Fruit fly (Drosophila melanogaster) whole organism, embryonic: Measurements from ENCODE around the gene Rpp20.

Experiments used
- CG10654 ChIP-seq: fragments of 200-800 bp; sonication (Bioruptor generic); optimal IDR thresholded peaks from 2 replicates; lab custom pipeline; 2016; ENCODE audit warnings: missing biosample characterization, missing genetic modification characterization
- CG10979 ChIP-seq: fragments of 200-800 bp; sonication (Bioruptor generic); optimal IDR thresholded peaks from 2 replicates; lab custom pipeline; 2018; ENCODE audit warnings: missing biosample characterization, mild to moderate bottlenecking, missing genetic modification characterization, moderate library complexity
- CG11398 ChIP-seq: fragments of 200-800 bp; sonication (Bioruptor generic); optimal IDR thresholded peaks from 2 replicates; lab custom pipeline; 2016; ENCODE audit warnings: missing biosample characterization, missing genetic modification characterization
- CG12942 ChIP-seq: fragments of 200-800 bp; sonication (Bioruptor generic); optimal IDR thresholded peaks from 3 replicates; lab custom pipeline; 2016; ENCODE audit warnings: missing biosample characterization, missing genetic modification characterization
- CG13296 ChIP-seq: fragments of 200-800 bp; sonication (Bioruptor generic); optimal IDR thresholded peaks from 3 replicates; lab custom pipeline; 2018; ENCODE audit warnings: missing biosample characterization, mild to moderate bottlenecking, missing genetic modification characterization
- CG13424 ChIP-seq: fragments of 200-800 bp; sonication (Bioruptor generic); optimal IDR thresholded peaks from 2 replicates; lab custom pipeline; 2019; ENCODE audit warnings: missing biosample characterization, mild to moderate bottlenecking, missing genetic modification characterization, moderate library complexity
- CG15514 ChIP-seq: fragments of 200-800 bp; sonication (Bioruptor generic); optimal IDR thresholded peaks from 3 replicates; lab custom pipeline; 2017; ENCODE audit warnings: missing biosample characterization, missing genetic modification characterization, mild to moderate bottlenecking, moderate library complexity, missing genetic modification reagents
- CG15601 ChIP-seq: fragments of 200-800 bp; sonication (Bioruptor generic); optimal IDR thresholded peaks from 3 replicates; lab custom pipeline; 2019; ENCODE audit warnings: missing biosample characterization, mild to moderate bottlenecking, missing genetic modification characterization, moderate library complexity
- CG18262 ChIP-seq: fragments of 200-800 bp; optimal IDR thresholded peaks from 3 replicates; lab custom pipeline; 2019; ENCODE audit warnings: missing biosample characterization, mild to moderate bottlenecking, missing genetic modification characterization, moderate library complexity
- CG2712 ChIP-seq: fragments of 200-800 bp; optimal IDR thresholded peaks from 3 replicates; lab custom pipeline; 2019; ENCODE audit warnings: missing biosample characterization, mild to moderate bottlenecking, missing genetic modification characterization, moderate library complexity
- CG32532 ChIP-seq: fragments of 200-800 bp; sonication (Bioruptor generic); IDR thresholded peaks from 2 replicates; pipeline ENCODE4 v1.3.6; 2022; ENCODE audit warnings: missing biosample characterization, missing genetic modification characterization
- CG32767 ChIP-seq: fragments of 200-800 bp; sonication (Bioruptor generic); IDR thresholded peaks from 2 replicates; pipeline ENCODE4 v1.3.6; 2022; ENCODE audit warnings: missing biosample characterization, missing genetic modification characterization
- CG4360 ChIP-seq: fragments of 200-800 bp; sonication (Bioruptor generic); IDR thresholded peaks from 2 replicates; pipeline ENCODE4 v1.3.6; 2022; ENCODE audit warnings: missing biosample characterization, missing genetic modification characterization
- CG6765 ChIP-seq: fragments of 200-800 bp; sonication (Bioruptor generic); optimal IDR thresholded peaks from 3 replicates; lab custom pipeline; 2017; ENCODE audit warnings: missing biosample characterization, mild to moderate bottlenecking, missing genetic modification characterization
- CG7786 ChIP-seq: fragments of 200-800 bp; sonication (Bioruptor generic); optimal IDR thresholded peaks from 2 replicates; lab custom pipeline; 2016; ENCODE audit warnings: missing biosample characterization, missing genetic modification characterization
- CG8388 ChIP-seq: fragments of 200-800 bp; sonication (Bioruptor generic); optimal IDR thresholded peaks from 2 replicates; lab custom pipeline; 2019; ENCODE audit warnings: missing biosample characterization, mild to moderate bottlenecking, missing genetic modification characterization, moderate library complexity
- Chrac-16 ChIP-seq: fragments of 200-800 bp; sonication (Bioruptor generic); optimal IDR thresholded peaks from 3 replicates; lab custom pipeline; 2016; ENCODE audit warnings: missing biosample characterization, missing genetic modification characterization
- Doc3 ChIP-seq: fragments of 200-800 bp; sonication (Bioruptor generic); IDR thresholded peaks from 3 replicates; pipeline ENCODE4 v1.3.6; 2022; ENCODE audit warnings: missing biosample characterization, missing genetic modification characterization; ENCODE audit not compliant: partially characterized antibody
- Dp ChIP-seq: fragments of 200-800 bp; sonication (Bioruptor generic); optimal IDR thresholded peaks from 2 replicates; lab custom pipeline; 2018; ENCODE audit warnings: missing biosample characterization, mild to moderate bottlenecking, missing genetic modification characterization, moderate library complexity
- HmgZ ChIP-seq: fragments of 200-800 bp; sonication (Bioruptor generic); optimal IDR thresholded peaks from 2 replicates; lab custom pipeline; 2018; ENCODE audit warnings: missing biosample characterization, mild to moderate bottlenecking, missing genetic modification characterization
- Hsf ChIP-seq: fragments of 200-800 bp; sonication (Bioruptor generic); optimal IDR thresholded peaks from 3 replicates; lab custom pipeline; 2016; ENCODE audit warnings: missing biosample characterization, missing genetic modification characterization
- MBD-R2 ChIP-seq: fragments of 200-800 bp; sonication (Bioruptor generic); IDR thresholded peaks from 2 replicates; pipeline ENCODE4 v1.3.6; 2022; ENCODE audit warnings: missing biosample characterization, missing genetic modification characterization
- NC2β ChIP-seq: fragments of 200-800 bp; sonication (Bioruptor generic); optimal IDR thresholded peaks from 2 replicates; lab custom pipeline; 2016; ENCODE audit warnings: missing biosample characterization, missing genetic modification characterization
- NK7.1 ChIP-seq: fragments of 200-800 bp; sonication (Bioruptor generic); optimal IDR thresholded peaks from 3 replicates; lab custom pipeline; 2016; ENCODE audit warnings: missing biosample characterization, missing genetic modification characterization
- Scr ChIP-seq: fragments of 200-800 bp; sonication (Bioruptor generic); IDR thresholded peaks from 2 replicates; pipeline ENCODE4 v1.3.6; 2022; ENCODE audit warnings: missing biosample characterization, missing genetic modification characterization; ENCODE audit not compliant: partially characterized antibody
- Side ChIP-seq: fragments of 200-800 bp; sonication (Bioruptor generic); optimal IDR thresholded peaks from 2 replicates; lab custom pipeline; 2016; ENCODE audit warnings: missing biosample characterization, missing genetic modification characterization
- Sry-β ChIP-seq: fragments of 200-800 bp; sonication (Bioruptor generic); optimal IDR thresholded peaks from 2 replicates; lab custom pipeline; 2018; ENCODE audit warnings: missing biosample characterization, mild to moderate bottlenecking, missing genetic modification characterization, moderate library complexity
- Trl ChIP-seq, 3 experiments: fragments of >200 bp in 2 of 3; fragments of 200-800 bp in 1 of 3; sonication (Bioruptor generic) in 1 of 3; optimal IDR thresholded peaks; 2 replicates in 1 of 3; 3 replicates in 2 of 3; lab custom pipeline; 2016 to 2017; ENCODE audit warnings: missing biosample characterization in 1 of 3, missing genetic modification characterization in 1 of 3
- br ChIP-seq: fragments of >200 bp; optimal IDR thresholded peaks from 2 replicates; lab custom pipeline; 2017
- cad ChIP-seq: fragments of >200 bp; optimal IDR thresholded peaks from 2 replicates; lab custom pipeline; 2017; ENCODE audit warnings: missing biosample characterization, missing genetic modification characterization
- cas ChIP-seq: fragments of 200-800 bp; sonication (Bioruptor generic); IDR thresholded peaks from 2 replicates; pipeline ENCODE4 v1.3.6; 2022; ENCODE audit warnings: missing biosample characterization, missing genetic modification characterization
- crol ChIP-seq: fragments of 200-800 bp; sonication (Bioruptor generic); IDR thresholded peaks from 2 replicates; pipeline ENCODE4 v1.3.6; 2022; ENCODE audit warnings: missing biosample characterization, missing genetic modification characterization
- cwo ChIP-seq: fragments of 200-800 bp; sonication (Bioruptor generic); optimal IDR thresholded peaks from 3 replicates; lab custom pipeline; 2017; ENCODE audit warnings: missing biosample characterization, missing genetic modification characterization, mild to moderate bottlenecking, moderate library complexity, missing genetic modification reagents
- disco-r ChIP-seq: fragments of 200-800 bp; sonication (Bioruptor generic); optimal IDR thresholded peaks from 2 replicates; lab custom pipeline; 2016; ENCODE audit warnings: missing biosample characterization, missing genetic modification characterization
- exex ChIP-seq: fragments of 200-800 bp; sonication (Bioruptor generic); optimal IDR thresholded peaks from 4 replicates; lab custom pipeline; 2018; ENCODE audit warnings: missing biosample characterization, mild to moderate bottlenecking, missing genetic modification characterization, moderate library complexity
- fu2 ChIP-seq: fragments of 200-800 bp; sonication (Bioruptor generic); optimal IDR thresholded peaks from 2 replicates; lab custom pipeline; 2016; ENCODE audit warnings: missing biosample characterization, missing genetic modification characterization
- hth ChIP-seq: fragments of >200 bp; optimal IDR thresholded peaks from 2 replicates; lab custom pipeline; 2017; ENCODE audit warnings: inconsistent platforms
- jigr1 ChIP-seq: fragments of 200-800 bp; sonication (Bioruptor generic); IDR thresholded peaks from 3 replicates; pipeline ENCODE4 v1.3.6; 2022; ENCODE audit warnings: missing biosample characterization, missing genetic modification characterization
- lbe ChIP-seq: fragments of 200-800 bp; sonication (Bioruptor generic); optimal IDR thresholded peaks from 2 replicates; lab custom pipeline; 2016; ENCODE audit warnings: missing biosample characterization, mild to moderate bottlenecking, missing genetic modification characterization
- nau ChIP-seq: fragments of 200-800 bp; sonication (Bioruptor generic); optimal IDR thresholded peaks from 3 replicates; lab custom pipeline; 2017; ENCODE audit warnings: missing biosample characterization, mild to moderate bottlenecking, missing genetic modification characterization, missing genetic modification reagents
- nmo ChIP-seq: fragments of 200-800 bp; sonication (Bioruptor generic); optimal IDR thresholded peaks from 2 replicates; lab custom pipeline; 2018; ENCODE audit warnings: missing biosample characterization, mild to moderate bottlenecking, missing genetic modification characterization, moderate library complexity
- ro ChIP-seq: fragments of 200-800 bp; sonication (Bioruptor generic); IDR thresholded peaks from 2 replicates; pipeline ENCODE4 v1.3.6; 2022; ENCODE audit warnings: missing biosample characterization, missing genetic modification characterization
- slou ChIP-seq: fragments of 200-800 bp; sonication (Bioruptor generic); optimal IDR thresholded peaks from 3 replicates; lab custom pipeline; 2016; ENCODE audit warnings: missing biosample characterization, missing genetic modification characterization
- so ChIP-seq: fragments of 200-800 bp; sonication (Bioruptor generic); IDR thresholded peaks from 3 replicates; pipeline ENCODE4 v1.3.6; 2022; ENCODE audit warnings: missing biosample characterization, missing genetic modification characterization
- sug ChIP-seq: fragments of 200-800 bp; optimal IDR thresholded peaks from 2 replicates; lab custom pipeline; 2019; ENCODE audit warnings: missing biosample characterization, mild to moderate bottlenecking, missing genetic modification characterization, moderate library complexity
- tgo ChIP-seq: fragments of 200-800 bp; sonication (Bioruptor generic); IDR thresholded peaks from 3 replicates; pipeline ENCODE4 v1.3.6; 2022; ENCODE audit warnings: missing biosample characterization, missing genetic modification characterization
- tll ChIP-seq, 2 experiments: fragments of 200-800 bp in 1 of 2; fragments of >200 bp in 1 of 2; sonication (Bioruptor generic) in 1 of 2; optimal IDR thresholded peaks; 2 replicates each; lab custom pipeline; 2017 to 2019; ENCODE audit warnings: missing biosample characterization in 2 of 2, missing genetic modification characterization in 2 of 2, mild to moderate bottlenecking in 1 of 2, moderate library complexity in 1 of 2
- unc-4 ChIP-seq: fragments of 200-800 bp; sonication (Bioruptor generic); IDR thresholded peaks from 2 replicates; pipeline ENCODE4 v1.3.6; 2022; ENCODE audit warnings: missing biosample characterization, missing genetic modification characterization; ENCODE audit not compliant: partially characterized antibody
- vnd ChIP-seq: fragments of 200-800 bp; sonication (Bioruptor generic); IDR thresholded peaks from 3 replicates; pipeline ENCODE4 v1.3.6; 2022; ENCODE audit warnings: missing biosample characterization, missing genetic modification characterization; ENCODE audit not compliant: partially characterized antibody
- zf30C ChIP-seq: fragments of 200-800 bp; sonication (Bioruptor generic); optimal IDR thresholded peaks from 3 replicates; lab custom pipeline; 2018; ENCODE audit warnings: missing biosample characterization, mild to moderate bottlenecking, missing genetic modification characterization

Rpp20 gene

dm6 chrX:19750626-19751149, 6.5 kb downstream of the Rpp20 start, which contains the start of gene Abcd3 (continued):
- TF ChIP-seq Dp (GFP tag; lab: Kevin White, UChicago) (peak; percentile 46), CG10979 (tag; lab: Kevin White, UChicago) (peak; percentile 43), slou (GFP tag; lab: Kevin White, UChicago) (no peak), unc-4 (GFP tag; lab: Robert Waterston, UW) (peak; percentile 71), disco-r (GFP tag; lab: Kevin White, UChicago) (peak; percentile 17), crol (GFP tag; lab: Robert Waterston, UW) (0 out of 2 replicates have a peak, but pooled peaks have one; percentile 45), CG32532 (GFP tag; lab: Robert Waterston, UW) (peak; percentile 54), CG32767 (GFP tag; lab: Robert Waterston, UW) (peak; percentile 38; the same call in 1 of the 2 replicates), CG11398 (GFP tag; lab: Kevin White, UChicago) (no peak), nmo (GFP tag; lab: Kevin White, UChicago) (peak; percentile 27), CG18262 (tag; lab: Kevin White, UChicago) (peak; percentile 15), Doc3 (GFP tag; lab: Robert Waterston, UW) (0 out of 3 replicates have a peak, but pooled peaks have one; percentile 34), fu2 (GFP tag; lab: Kevin White, UChicago) (no peak), HmgZ (tag; lab: Kevin White, UChicago) (peak; percentile 64), NK7.1 (GFP tag; lab: Kevin White, UChicago) (no peak), zf30C (GFP tag; lab: Kevin White, UChicago) (peak; percentile 16), vnd (peak; percentile 14; the same call in 2 of the 3 replicates), MBD-R2 (GFP tag; lab: Robert Waterston, UW) (peak; percentile 50), sug (tag; lab: Kevin White, UChicago) (peak; percentile 59), tll (GFP tag; optimal IDR thresholded peaks at IDR 0.05; lab: Kevin White, UChicago) (peak in 1 of 2 experiments; percentile 10), Side (peak; percentile 34), CG13424 (tag; lab: Kevin White, UChicago) (no peak), br (lab: Kevin White, UChicago) (no peak), jigr1 (GFP tag; lab: Robert Waterston, UW) (no peak), Trl (optimal IDR thresholded peaks at IDR 0.05; lab: Kevin White, UChicago) (peak in 1 of 2 experiments; percentile 39), Trl (GFP tag; optimal IDR thresholded peaks at IDR 0.05; lab: Kevin White, UChicago) (peak; percentile 51), so (peak; percentile 74; the same call in 2 of the 3 replicates), exex (tag; lab: Kevin White, UChicago) (peak; percentile 54), CG7786 (peak; percentile 19), Chrac-16 (GFP tag; lab: Kevin White, UChicago) (no peak), CG8388 (GFP tag; lab: Kevin White, UChicago) (no peak), CG13296 (GFP tag; lab: Kevin White, UChicago) (peak; percentile 21), CG12942 (GFP tag; lab: Kevin White, UChicago) (no peak), Scr (GFP tag; lab: Robert Waterston, UW) (peak; percentile 68), lbe (no peak), nau (GFP tag; lab: Kevin White, UChicago) (peak; percentile 54), CG10654 (GFP tag; lab: Kevin White, UChicago) (peak; percentile 9), Sry-β (GFP tag; lab: Kevin White, UChicago) (peak; percentile 99), Hsf (GFP tag; lab: Kevin White, UChicago) (no peak), cas (GFP tag; lab: Robert Waterston, UW) (no peak), tgo (GFP tag; lab: Robert Waterston, UW) (no peak), cad (no peak), CG6765 (GFP tag; lab: Kevin White, UChicago) (peak; percentile 25), CG2712 (peak; percentile 19), ro (GFP tag; lab: Robert Waterston, UW) (no peak), hth (lab: Kevin White, UChicago) (no peak), NC2β (GFP tag; lab: Kevin White, UChicago) (peak; percentile 39), CG15514 (peak; percentile 77), cwo (GFP tag; lab: Kevin White, UChicago) (peak; percentile 42), CG15601 (tag; lab: Kevin White, UChicago) (no peak), CG4360 (no peak)
